Fruit fly (Drosophila melanogaster) whole organism, wandering third instar larva: ENCODE results near the gene Coq3.
A peak's percentile ranks its signal among the peaks of the same experiment; 100 is the strongest.

ENCODE experiments used
- Abd-B ChIP-seq: fragments of >200 bp; optimal IDR thresholded peaks from 2 replicates; lab custom pipeline; 2017; ENCODE audit warnings: missing biosample characterization, missing genetic modification characterization
- CG9705 ChIP-seq: fragments of 200-800 bp; sonication (Bioruptor generic); optimal IDR thresholded peaks from 2 replicates; lab custom pipeline; 2018; ENCODE audit warnings: missing biosample characterization, mild to moderate bottlenecking, missing genetic modification characterization
- CrebA ChIP-seq: fragments of 200-800 bp; sonication (Bioruptor generic); optimal IDR thresholded peaks from 2 replicates; lab custom pipeline; 2016; ENCODE audit warnings: missing biosample characterization, mild to moderate bottlenecking, missing genetic modification characterization, borderline replicate concordance
- Dfd ChIP-seq: fragments of >200 bp; optimal IDR thresholded peaks from 2 replicates; lab custom pipeline; 2017; ENCODE audit warnings: missing biosample characterization, missing genetic modification characterization
- Dif ChIP-seq: fragments of 200-275, 200-300 bp; sonication (Bioruptor generic); optimal IDR thresholded peaks from 2 replicates; lab custom pipeline; 2018; ENCODE audit warnings: missing biosample characterization, missing genetic modification characterization; ENCODE audit not compliant: partially characterized antibody
- GATAd ChIP-seq: sonication (Bioruptor generic); optimal IDR thresholded peaks from 2 replicates; lab custom pipeline; 2016; ENCODE audit warnings: missing biosample characterization, missing genetic modification characterization
- HLH106 ChIP-seq: fragments of 200-800 bp; optimal IDR thresholded peaks from 3 replicates; lab custom pipeline; 2019; ENCODE audit warnings: missing biosample characterization, mild to moderate bottlenecking, missing genetic modification characterization, moderate library complexity
- Hnf4 ChIP-seq: fragments of 200-800 bp; sonication (Bioruptor generic); optimal IDR thresholded peaks from 2 replicates; lab custom pipeline; 2016; ENCODE audit warnings: missing biosample characterization, mild to moderate bottlenecking, missing genetic modification characterization
- Hr78 ChIP-seq: fragments of >200 bp; optimal IDR thresholded peaks from 2 replicates; lab custom pipeline; 2017; ENCODE audit warnings: missing biosample characterization, missing genetic modification characterization
- Hr83 ChIP-seq: fragments of 200-300 bp; sonication (Bioruptor generic); optimal IDR thresholded peaks from 2 replicates; lab custom pipeline; 2016; ENCODE audit warnings: missing biosample characterization, mild to moderate bottlenecking, missing genetic modification characterization, moderate library complexity; ENCODE audit not compliant: poor library complexity, severe bottlenecking
- Jra ChIP-seq: sonication (Bioruptor generic); optimal IDR thresholded peaks from 2 replicates; lab custom pipeline; 2016; ENCODE audit warnings: missing biosample characterization, missing genetic modification characterization
- Mio ChIP-seq: sonication (Bioruptor generic); optimal IDR thresholded peaks from 2 replicates; lab custom pipeline; 2016; ENCODE audit warnings: missing biosample characterization, missing genetic modification characterization
- Myc ChIP-seq: fragments of >200 bp; optimal IDR thresholded peaks from 2 replicates; lab custom pipeline; 2017
- N ChIP-seq: fragments of >200 bp; optimal IDR thresholded peaks from 2 replicates; lab custom pipeline; 2018; ENCODE audit warnings: missing biosample characterization, missing external identifiers, missing genetic modification characterization
- OdsH ChIP-seq: fragments of 200-800 bp; sonication (Bioruptor generic); optimal IDR thresholded peaks from 2 replicates; lab custom pipeline; 2016; ENCODE audit warnings: missing biosample characterization, mild to moderate bottlenecking, missing genetic modification characterization
- Rel ChIP-seq, 2 experiments: fragments of 200-800 bp; sonication (Bioruptor generic) in 1 of 2; optimal IDR thresholded peaks; 2 replicates in 1 of 2; 3 replicates in 1 of 2; lab custom pipeline; 2016 to 2019; ENCODE audit warnings: mild to moderate bottlenecking in 2 of 2, missing biosample characterization in 2 of 2, missing genetic modification characterization in 2 of 2, moderate library complexity in 1 of 2
- Vsx2 ChIP-seq: fragments of 200-300, 225-300 bp; sonication (Bioruptor generic); optimal IDR thresholded peaks from 2 replicates; lab custom pipeline; 2018; ENCODE audit warnings: missing biosample characterization, missing genetic modification characterization; ENCODE audit not compliant: partially characterized antibody
- brk ChIP-seq: fragments of 200-800 bp; sonication (Bioruptor generic); optimal IDR thresholded peaks from 2 replicates; lab custom pipeline; 2016; ENCODE audit warnings: missing biosample characterization, mild to moderate bottlenecking, missing genetic modification characterization
- dl ChIP-seq, 2 experiments: fragments of 175-275, 200-275 bp in 1 of 2; fragments of 200-275 bp in 1 of 2; sonication (Bioruptor generic); optimal IDR thresholded peaks; lab custom pipeline; 2018; ENCODE audit warnings: mild to moderate bottlenecking in 2 of 2, missing biosample characterization in 2 of 2, missing genetic modification characterization in 2 of 2, moderate library complexity in 2 of 2; ENCODE audit not compliant: partially characterized antibody in 2 of 2, insufficient read depth in 1 of 2
- dsf ChIP-seq: sonication (Bioruptor generic); optimal IDR thresholded peaks from 2 replicates; lab custom pipeline; 2016; ENCODE audit warnings: missing biosample characterization, missing genetic modification characterization, borderline replicate concordance
- foxo ChIP-seq, 2 experiments: fragments of 200-800 bp; sonication (Bioruptor generic); optimal IDR thresholded peaks; 2 replicates in 1 of 2; 3 replicates in 1 of 2; lab custom pipeline; 2016 to 2017; ENCODE audit warnings: missing biosample characterization in 2 of 2, missing genetic modification characterization in 2 of 2
- fru ChIP-seq: fragments of 200-800 bp; sonication (Bioruptor generic); optimal IDR thresholded peaks from 3 replicates; lab custom pipeline; 2016; ENCODE audit warnings: missing biosample characterization, mild to moderate bottlenecking, missing genetic modification characterization
- h ChIP-seq: fragments of 200-800 bp; sonication (Bioruptor generic); optimal IDR thresholded peaks from 3 replicates; lab custom pipeline; 2016; ENCODE audit warnings: missing biosample characterization, mild to moderate bottlenecking, missing genetic modification characterization
- jim ChIP-seq: fragments of 175-275, 200-325 bp; sonication (Bioruptor generic); optimal IDR thresholded peaks from 2 replicates; lab custom pipeline; 2016; ENCODE audit warnings: missing biosample characterization, mild to moderate bottlenecking, missing genetic modification characterization
- pan ChIP-seq: fragments of >200 bp; optimal IDR thresholded peaks from 2 replicates; lab custom pipeline; 2017
- psq ChIP-seq: fragments of 200-800 bp; sonication (Bioruptor generic); optimal IDR thresholded peaks from 3 replicates; lab custom pipeline; 2017; ENCODE audit warnings: missing biosample characterization, mild to moderate bottlenecking, missing genetic modification characterization, moderate library complexity
- rgr ChIP-seq: fragments of 200-800 bp; sonication (Bioruptor generic); optimal IDR thresholded peaks from 3 replicates; lab custom pipeline; 2016; ENCODE audit warnings: missing biosample characterization, mild to moderate bottlenecking, missing genetic modification characterization
- sage ChIP-seq: fragments of 200-800 bp; sonication (Bioruptor generic); optimal IDR thresholded peaks from 2 replicates; lab custom pipeline; 2016; ENCODE audit warnings: missing biosample characterization, mild to moderate bottlenecking, missing genetic modification characterization
- sv ChIP-seq: fragments of 200-800 bp; sonication (Bioruptor generic); optimal IDR thresholded peaks from 3 replicates; lab custom pipeline; 2016; ENCODE audit warnings: missing biosample characterization, missing genetic modification characterization
- usp ChIP-seq: fragments of >200 bp; optimal IDR thresholded peaks from 2 replicates; lab custom pipeline; 2017; ENCODE audit warnings: missing biosample characterization, missing genetic modification characterization
- woc ChIP-seq: sonication (Bioruptor generic); optimal IDR thresholded peaks from 2 replicates; lab custom pipeline; 2016; ENCODE audit warnings: missing biosample characterization, mild to moderate bottlenecking, missing genetic modification characterization

Coq3 gene

DNA sequence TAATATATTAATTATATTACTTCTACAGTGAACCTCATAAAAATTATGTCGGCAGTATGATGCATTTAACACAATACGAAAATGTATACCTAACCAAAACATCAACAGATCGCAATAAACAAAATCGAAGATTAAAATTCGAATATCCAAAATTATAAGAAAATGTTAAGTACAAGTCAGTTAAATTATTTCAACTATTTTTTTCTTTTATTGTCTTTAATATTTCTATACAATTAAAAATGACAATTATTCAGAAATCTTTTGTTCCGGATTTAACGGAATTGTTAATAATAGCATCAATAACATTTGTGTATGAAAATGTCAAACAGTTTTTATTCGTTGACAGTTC lies 15.9 kb downstream of the Coq3 start:
- TF ChIP-seq Dif (GFP tag; lab: Kevin White, UChicago) (no peak), sage (no peak), Myc (lab: Kevin White, UChicago) (no peak), CG9705 (GFP tag; lab: Kevin White, UChicago) (no peak), woc (GFP tag; lab: Kevin White, UChicago) (no peak), psq (no peak), GATAd (GFP tag; lab: Kevin White, UChicago) (no peak), Hr78 (GFP tag; lab: Kevin White, UChicago) (no peak), OdsH (GFP tag; lab: Kevin White, UChicago) (no peak), fru (no peak), usp (no peak), Hnf4 (GFP tag; lab: Kevin White, UChicago) (no peak), Mio (no peak), dl (GFP tag; optimal IDR thresholded peaks at IDR 0.05; lab: Kevin White, UChicago; ENCODE audit: insufficient read depth in 1 of 2, partially characterized antibody in 2 of 2) (no peak), Hr83 (GFP tag; lab: Kevin White, UChicago) (no peak), h (GFP tag; lab: Kevin White, UChicago) (no peak), Dfd (GFP tag; lab: Kevin White, UChicago) (no peak), dsf (GFP tag; lab: Kevin White, UChicago) (no peak)
- TF ChIP-seq, all 38 proteins: peak for 0

DNA sequence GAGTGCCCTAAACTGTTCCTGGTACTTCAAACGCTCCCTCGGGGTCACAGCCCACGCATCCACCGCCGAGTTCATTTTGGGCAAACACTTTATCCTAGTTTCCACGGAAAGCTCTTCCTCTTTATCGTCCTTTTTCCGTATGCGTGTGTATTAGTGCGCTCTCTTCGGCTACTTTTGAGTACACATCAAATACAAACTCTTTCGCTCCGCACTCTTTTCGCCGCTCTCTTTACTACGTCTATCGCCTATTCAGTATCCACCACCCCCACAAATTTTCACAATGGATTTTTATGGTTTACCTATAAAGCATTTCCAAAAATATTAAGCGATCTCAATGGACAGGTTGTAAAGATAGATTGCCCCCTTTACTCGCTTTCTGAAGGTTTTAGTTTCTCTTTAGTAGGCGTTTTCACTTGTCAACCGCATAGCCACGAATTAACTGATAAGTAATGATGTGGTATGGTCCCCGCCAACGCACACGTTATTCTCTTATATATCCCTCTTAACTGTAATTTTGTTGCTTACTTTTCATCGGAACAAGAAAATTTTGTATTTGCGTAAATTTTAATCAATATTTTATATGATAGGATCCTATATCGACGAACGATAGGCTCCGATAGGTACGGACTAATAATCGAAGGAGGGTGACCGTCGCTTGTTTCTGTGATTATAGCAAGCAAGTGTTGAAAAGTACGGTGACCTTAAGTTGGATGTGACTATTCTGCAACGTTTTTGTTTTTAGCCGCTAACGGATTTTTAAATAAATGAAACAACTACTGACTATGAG lies 16.5 kb downstream of the Coq3 start, which contains the start of gene Dap160:
TSS of gene Dap160 (minus strand) at position 634 of the 787 bp plus-strand sequence.
- no peak for TF ChIP-seq h (GFP tag; lab: Kevin White, UChicago)
- peak; percentile 53 for TF ChIP-seq Hnf4 (GFP tag; lab: Kevin White, UChicago)
- no peak for TF ChIP-seq Mio
- TF ChIP-seq Hr83 (GFP tag; lab: Kevin White, UChicago): peak; percentile 63
- peak; percentile 26 for TF ChIP-seq Jra (GFP tag; lab: Kevin White, UChicago)
- no peak for TF ChIP-seq dsf (GFP tag; lab: Kevin White, UChicago)
- no peak for TF ChIP-seq foxo (GFP tag; optimal IDR thresholded peaks at IDR 0.05; lab: Kevin White, UChicago)
- TF ChIP-seq woc (GFP tag; lab: Kevin White, UChicago): peak; percentile 7
- peak; percentile 45 for TF ChIP-seq sage
- TF ChIP-seq GATAd (GFP tag; lab: Kevin White, UChicago): no peak
- TF ChIP-seq Rel (GFP tag; optimal IDR thresholded peaks at IDR 0.05; lab: Kevin White, UChicago): no peak
- peak; percentile 85 for TF ChIP-seq Rel (tag; optimal IDR thresholded peaks at IDR 0.05; lab: Kevin White, UChicago)
- TF ChIP-seq dl (GFP tag; optimal IDR thresholded peaks at IDR 0.05; lab: Kevin White, UChicago; ENCODE audit: insufficient read depth in 1 of 2, partially characterized antibody in 2 of 2): peak in 1 of 2 experiments; percentile 49

- TF ChIP-seq pan (lab: Kevin White, UChicago) (no peak), brk (no peak), Vsx2 (GFP tag; lab: Kevin White, UChicago) (no peak), Hr83 (GFP tag; lab: Kevin White, UChicago) (no peak), N (GFP tag; lab: Kevin White, UChicago) (no peak), sv (GFP tag; lab: Kevin White, UChicago) (no peak), Jra (GFP tag; lab: Kevin White, UChicago) (no peak), fru (no peak), psq (no peak), CrebA (GFP tag; lab: Kevin White, UChicago) (no peak), foxo (GFP tag; optimal IDR thresholded peaks at IDR 0.05; lab: Kevin White, UChicago) (no peak), GATAd (GFP tag; lab: Kevin White, UChicago) (no peak), HLH106 (tag; lab: Kevin White, UChicago) (no peak), Myc (lab: Kevin White, UChicago) (no peak), jim (GFP tag; lab: Kevin White, UChicago) (no peak), OdsH (GFP tag; lab: Kevin White, UChicago) (no peak)
Measured at dm6 chr2L:21135764-21136163, 22.6 kb downstream of the Coq3 start.

DNA sequence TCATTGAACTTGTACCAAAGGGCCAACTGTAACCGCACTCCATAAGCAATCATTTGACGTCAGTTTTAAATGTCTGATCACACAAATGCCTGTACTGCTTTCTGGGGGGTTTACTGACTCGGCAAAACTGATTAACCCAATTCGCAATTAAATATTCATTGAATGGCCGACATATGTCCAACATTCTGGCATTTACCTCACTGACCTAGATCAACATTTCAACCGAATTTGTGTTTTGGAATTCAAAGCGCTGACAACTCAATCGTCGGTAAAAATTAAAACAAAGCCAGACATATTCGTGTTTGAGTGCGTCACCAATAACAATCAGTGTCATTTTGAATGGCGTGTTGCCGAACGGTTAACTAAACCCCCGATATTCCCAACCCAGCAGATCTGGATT lies 42.7 kb downstream of the Coq3 start:
- no peak for TF ChIP-seq rgr (GFP tag; lab: Kevin White, UChicago)
- TF ChIP-seq Mio: no peak
- no peak for TF ChIP-seq Dfd (GFP tag; lab: Kevin White, UChicago)
- TF ChIP-seq Abd-B (GFP tag; lab: Kevin White, UChicago): no peak
- no peak for TF ChIP-seq foxo (GFP tag; optimal IDR thresholded peaks at IDR 0.05; lab: Kevin White, UChicago)
- no peak for TF ChIP-seq dl (GFP tag; optimal IDR thresholded peaks at IDR 0.05; lab: Kevin White, UChicago; ENCODE audit: insufficient read depth in 1 of 2, partially characterized antibody in 2 of 2)
- TF ChIP-seq Vsx2 (GFP tag; lab: Kevin White, UChicago): no peak
- TF ChIP-seq Jra (GFP tag; lab: Kevin White, UChicago): no peak
- TF ChIP-seq usp: no peak
- TF ChIP-seq N (GFP tag; lab: Kevin White, UChicago): no peak
- no peak for TF ChIP-seq pan (lab: Kevin White, UChicago)
- no peak for TF ChIP-seq woc (GFP tag; lab: Kevin White, UChicago)
- no peak for TF ChIP-seq GATAd (GFP tag; lab: Kevin White, UChicago)
- no peak for TF ChIP-seq sage
